Fruit fly (Drosophila melanogaster) whole organism, embryonic: Measurements from ENCODE around the gene elgi.

Source experiments
- Aef1 ChIP-seq: fragments of 200-800 bp; sonication (Bioruptor generic); IDR thresholded peaks from 3 replicates; pipeline ENCODE4 v1.3.6; 2022; ENCODE audit warnings: missing biosample characterization, missing genetic modification characterization
- Atf-2 ChIP-seq: fragments of 200-800 bp; sonication (Bioruptor generic); optimal IDR thresholded peaks from 2 replicates; lab custom pipeline; 2016; ENCODE audit warnings: missing biosample characterization, missing genetic modification characterization
- Awh ChIP-seq: fragments of 200-800 bp; sonication (Bioruptor generic); IDR thresholded peaks from 2 replicates; pipeline ENCODE4, ENCODE4 v1.3.6; 2022; ENCODE audit warnings: missing biosample characterization, missing genetic modification characterization
- B-H2 ChIP-seq: fragments of 200-800 bp; sonication (Bioruptor generic); optimal IDR thresholded peaks from 2 replicates; lab custom pipeline; 2018; ENCODE audit warnings: missing biosample characterization, mild to moderate bottlenecking, missing genetic modification characterization
- CG10979 ChIP-seq: fragments of 200-800 bp; sonication (Bioruptor generic); optimal IDR thresholded peaks from 2 replicates; lab custom pipeline; 2018; ENCODE audit warnings: missing biosample characterization, mild to moderate bottlenecking, missing genetic modification characterization, moderate library complexity
- CG11085 ChIP-seq: fragments of 200-800 bp; sonication (Bioruptor generic); IDR thresholded peaks from 2 replicates; pipeline ENCODE4 v1.3.6; 2022; ENCODE audit warnings: missing biosample characterization, missing genetic modification characterization
- CG11247 ChIP-seq: fragments of 200-800 bp; sonication (Bioruptor generic); IDR thresholded peaks from 2 replicates; pipeline ENCODE4 v1.3.6; 2022; ENCODE audit warnings: missing biosample characterization, missing genetic modification characterization
- CG11504 ChIP-seq: fragments of 200-800 bp; sonication (Bioruptor generic); optimal IDR thresholded peaks from 3 replicates; lab custom pipeline; 2019; ENCODE audit warnings: missing biosample characterization, mild to moderate bottlenecking, missing genetic modification characterization, moderate library complexity
- CG12104 ChIP-seq: fragments of 200-800 bp; sonication (Bioruptor generic); optimal IDR thresholded peaks from 3 replicates; lab custom pipeline; 2016; ENCODE audit warnings: missing biosample characterization, missing genetic modification characterization
- CG12155 ChIP-seq: fragments of 200-800 bp; sonication (Bioruptor generic); optimal IDR thresholded peaks from 3 replicates; lab custom pipeline; 2016; ENCODE audit warnings: missing biosample characterization, missing genetic modification characterization
- CG12391 ChIP-seq: fragments of 200-800 bp; sonication (Bioruptor generic); optimal IDR thresholded peaks from 3 replicates; lab custom pipeline; 2018; ENCODE audit warnings: missing biosample characterization, mild to moderate bottlenecking, missing genetic modification characterization, moderate library complexity
- CG13287 ChIP-seq: fragments of 200-800 bp; sonication (Bioruptor generic); IDR thresholded peaks from 2 replicates; pipeline ENCODE4 v1.3.6; 2022; ENCODE audit warnings: missing biosample characterization, missing genetic modification characterization; ENCODE audit not compliant: partially characterized antibody
- CG13775 ChIP-seq: fragments of 200-800 bp; sonication (Bioruptor generic); optimal IDR thresholded peaks from 3 replicates; lab custom pipeline; 2017; ENCODE audit warnings: missing biosample characterization, mild to moderate bottlenecking, missing genetic modification characterization
- CG14050 ChIP-seq: fragments of 200-800 bp; sonication (Bioruptor generic); IDR thresholded peaks from 3 replicates; pipeline ENCODE4 v1.3.6; 2022; ENCODE audit warnings: missing biosample characterization, missing genetic modification characterization
- CG15011 ChIP-seq: fragments of 200-800 bp; sonication (Bioruptor generic); optimal IDR thresholded peaks from 3 replicates; lab custom pipeline; 2018; ENCODE audit warnings: missing biosample characterization, mild to moderate bottlenecking, missing genetic modification characterization
- CG15601 ChIP-seq: fragments of 200-800 bp; sonication (Bioruptor generic); optimal IDR thresholded peaks from 3 replicates; lab custom pipeline; 2019; ENCODE audit warnings: missing biosample characterization, mild to moderate bottlenecking, missing genetic modification characterization, moderate library complexity
- CG17359 ChIP-seq: fragments of 200-800 bp; sonication (Bioruptor generic); optimal IDR thresholded peaks from 3 replicates; lab custom pipeline; 2018; ENCODE audit warnings: missing biosample characterization, mild to moderate bottlenecking, missing genetic modification characterization, moderate library complexity
- CG17568 ChIP-seq: fragments of 200-800 bp; sonication (Bioruptor generic); optimal IDR thresholded peaks from 2 replicates; lab custom pipeline; 2018; ENCODE audit warnings: missing biosample characterization, mild to moderate bottlenecking, missing genetic modification characterization, moderate library complexity
- CG30403 ChIP-seq: fragments of 200-800 bp; sonication (Bioruptor generic); optimal IDR thresholded peaks from 3 replicates; lab custom pipeline; 2016; ENCODE audit warnings: missing biosample characterization, missing genetic modification characterization
- CG3163 ChIP-seq: fragments of 200-800 bp; sonication (Bioruptor generic); optimal IDR thresholded peaks from 3 replicates; lab custom pipeline; 2016; ENCODE audit warnings: missing biosample characterization, missing genetic modification characterization
- CG32767 ChIP-seq: fragments of 200-800 bp; sonication (Bioruptor generic); IDR thresholded peaks from 2 replicates; pipeline ENCODE4 v1.3.6; 2022; ENCODE audit warnings: missing biosample characterization, missing genetic modification characterization
- CG34376 ChIP-seq: fragments of 200-800 bp; sonication (Bioruptor generic); optimal IDR thresholded peaks from 2 replicates; lab custom pipeline; 2018; ENCODE audit warnings: missing biosample characterization, mild to moderate bottlenecking, missing genetic modification characterization
- CG34422 ChIP-seq: fragments of 200-800 bp; sonication (Bioruptor generic); IDR thresholded peaks from 3 replicates; pipeline ENCODE4 v1.3.6; 2022; ENCODE audit warnings: missing biosample characterization, missing genetic modification characterization
- CG42726 ChIP-seq: fragments of 200-800 bp; sonication (Bioruptor generic); IDR thresholded peaks from 2 replicates; pipeline ENCODE4 v1.3.6; 2022; ENCODE audit warnings: missing biosample characterization, missing genetic modification characterization; ENCODE audit not compliant: partially characterized antibody
- CG4360 ChIP-seq: fragments of 200-800 bp; sonication (Bioruptor generic); IDR thresholded peaks from 2 replicates; pipeline ENCODE4 v1.3.6; 2022; ENCODE audit warnings: missing biosample characterization, missing genetic modification characterization
- CG6813 ChIP-seq: fragments of 200-800 bp; sonication (Bioruptor generic); optimal IDR thresholded peaks from 2 replicates; lab custom pipeline; 2017; ENCODE audit warnings: missing biosample characterization, missing genetic modification characterization, mild to moderate bottlenecking, moderate library complexity, missing genetic modification reagents
- CG8089 ChIP-seq: fragments of 200-800 bp; sonication (Bioruptor generic); optimal IDR thresholded peaks from 3 replicates; lab custom pipeline; 2016; ENCODE audit warnings: missing biosample characterization, missing genetic modification characterization
- CG8290 ChIP-seq, 3 experiments: fragments of 200-800 bp; sonication (Bioruptor generic); optimal IDR thresholded peaks; 2 replicates each; lab custom pipeline; 2016 to 2019; ENCODE audit warnings: missing biosample characterization in 3 of 3, missing genetic modification characterization in 3 of 3, mild to moderate bottlenecking in 2 of 3, moderate library complexity in 1 of 3
- CG8924 ChIP-seq: fragments of 200-800 bp; optimal IDR thresholded peaks from 3 replicates; lab custom pipeline; 2019; ENCODE audit warnings: missing biosample characterization, mild to moderate bottlenecking, missing genetic modification characterization, moderate library complexity
- CoRest ChIP-seq: fragments of 200-800 bp; sonication (Bioruptor generic); optimal IDR thresholded peaks from 3 replicates; lab custom pipeline; 2018; ENCODE audit warnings: missing biosample characterization, mild to moderate bottlenecking, missing genetic modification characterization, moderate library complexity
- Ets65A ChIP-seq: fragments of 200-800 bp; sonication (Bioruptor generic); peaks from one replicate; lab custom pipeline; 2016; ENCODE audit warnings: missing biosample characterization, missing genetic modification characterization
- Fer1 ChIP-seq: fragments of 200-800 bp; sonication (Bioruptor generic); optimal IDR thresholded peaks from 2 replicates; lab custom pipeline; 2017; ENCODE audit warnings: missing biosample characterization, mild to moderate bottlenecking, missing genetic modification characterization
- Fer3 ChIP-seq: fragments of 200-800 bp; sonication (Bioruptor generic); optimal IDR thresholded peaks from 2 replicates; lab custom pipeline; 2018; ENCODE audit warnings: missing biosample characterization, mild to moderate bottlenecking, missing genetic modification characterization, moderate library complexity
- HmgZ ChIP-seq: fragments of 200-800 bp; sonication (Bioruptor generic); optimal IDR thresholded peaks from 2 replicates; lab custom pipeline; 2018; ENCODE audit warnings: missing biosample characterization, mild to moderate bottlenecking, missing genetic modification characterization
- Hr39 ChIP-seq: fragments of >200 bp; optimal IDR thresholded peaks from 2 replicates; lab custom pipeline; 2017
- Jarid2 ChIP-seq: fragments of 200-800 bp; sonication (Bioruptor generic); optimal IDR thresholded peaks from 3 replicates; lab custom pipeline; 2017; ENCODE audit warnings: mild to moderate bottlenecking, missing biosample characterization, missing genetic modification reagents, missing genetic modification characterization
- NFAT ChIP-seq: fragments of 200-800 bp; sonication (Bioruptor generic); IDR thresholded peaks from 2 replicates; pipeline ENCODE4 v1.3.6; 2022; ENCODE audit warnings: missing biosample characterization, missing genetic modification characterization
- Oaz ChIP-seq: fragments of 200-800 bp; sonication (Bioruptor generic); IDR thresholded peaks from 2 replicates; pipeline ENCODE4 v1.3.6; 2022; ENCODE audit warnings: missing biosample characterization, missing genetic modification characterization
- PHDP ChIP-seq: fragments of 200-800 bp; sonication (Bioruptor generic); optimal IDR thresholded peaks from 3 replicates; lab custom pipeline; 2018; ENCODE audit warnings: missing biosample characterization, mild to moderate bottlenecking, missing genetic modification characterization, moderate library complexity
- Sry-δ ChIP-seq: fragments of 200-800 bp; sonication (Bioruptor generic); optimal IDR thresholded peaks from 2 replicates; lab custom pipeline; 2016; ENCODE audit warnings: missing biosample characterization, missing genetic modification characterization
- Vsx1 ChIP-seq: fragments of 200-800 bp; sonication (Bioruptor generic); optimal IDR thresholded peaks from 2 replicates; lab custom pipeline; 2017; ENCODE audit warnings: missing biosample characterization, mild to moderate bottlenecking, missing genetic modification characterization, missing genetic modification reagents
- Xrp1 ChIP-seq: fragments of 200-800 bp; sonication (Bioruptor generic); IDR thresholded peaks from 2 replicates; pipeline ENCODE4 v1.3.6; 2022; ENCODE audit warnings: missing biosample characterization, missing genetic modification characterization
- amos ChIP-seq: fragments of 200-800 bp; sonication (Bioruptor generic); IDR thresholded peaks from 2 replicates; pipeline ENCODE4 v1.3.6; 2022; ENCODE audit warnings: missing biosample characterization, missing genetic modification characterization; ENCODE audit not compliant: partially characterized antibody
- bbx ChIP-seq: fragments of 200-800 bp; sonication (Bioruptor generic); IDR thresholded peaks from 2 replicates; pipeline ENCODE4 v1.3.6; 2022; ENCODE audit warnings: missing biosample characterization, missing genetic modification characterization; ENCODE audit not compliant: partially characterized antibody
- chinmo ChIP-seq: fragments of 200-800 bp; sonication (Bioruptor generic); IDR thresholded peaks from 4 replicates; pipeline ENCODE4 v1.3.6; 2022; ENCODE audit warnings: missing biosample characterization, missing genetic modification characterization; ENCODE audit not compliant: partially characterized antibody
- eve ChIP-seq, 2 experiments: fragments of >200 bp; optimal IDR thresholded peaks; 2 replicates each; lab custom pipeline; 2017; ENCODE audit warnings: missing biosample characterization in 2 of 2, missing genetic modification characterization in 2 of 2
- hbn ChIP-seq: fragments of 200-800 bp; sonication (Bioruptor generic); IDR thresholded peaks from 2 replicates; pipeline ENCODE4 v1.3.6; 2022; ENCODE audit warnings: missing biosample characterization, missing genetic modification characterization; ENCODE audit not compliant: partially characterized antibody
- pita ChIP-seq: fragments of 200-800 bp; sonication (Bioruptor generic); optimal IDR thresholded peaks from 2 replicates; lab custom pipeline; 2017; ENCODE audit warnings: missing biosample characterization, mild to moderate bottlenecking, missing genetic modification characterization
- tgo ChIP-seq: fragments of 200-800 bp; sonication (Bioruptor generic); IDR thresholded peaks from 3 replicates; pipeline ENCODE4 v1.3.6; 2022; ENCODE audit warnings: missing biosample characterization, missing genetic modification characterization

The elgi gene

DNA sequence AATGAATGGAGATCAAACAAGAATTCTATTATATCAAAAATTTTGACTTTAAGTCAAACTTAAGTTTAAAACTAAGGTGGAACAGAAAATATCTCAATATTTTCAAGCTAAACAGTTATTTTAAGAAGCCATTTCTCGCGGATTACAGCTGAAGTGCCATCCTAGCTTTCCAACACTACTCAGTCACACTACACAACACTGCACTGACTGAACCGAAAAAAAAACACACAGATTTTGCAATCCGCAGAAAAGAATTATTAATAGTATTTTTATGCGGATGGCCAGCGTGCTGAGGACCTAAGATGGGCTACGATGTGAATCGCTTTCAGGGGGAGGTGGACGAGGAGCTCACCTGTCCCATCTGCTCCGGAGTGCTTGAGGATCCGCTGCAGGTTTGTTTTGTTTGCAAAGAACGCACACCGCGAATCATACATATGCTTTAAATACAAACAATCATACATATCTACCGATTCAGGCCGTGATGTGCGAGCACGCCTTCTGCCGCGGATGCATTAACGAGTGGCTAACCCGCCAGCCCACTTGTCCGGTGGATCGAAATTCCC, at the start of gene elgi (continued):
- TF ChIP-seq CG14050 (GFP tag; lab: Robert Waterston, UW) (no peak), CG4360 (GFP tag; lab: Robert Waterston, UW) (no peak), CG17568 (GFP tag; lab: Kevin White, UChicago) (no peak), tgo (0 out of 3 replicates have a peak, but pooled peaks have one; percentile 25), CG30403 (peak; percentile 76), CG10979 (tag; lab: Kevin White, UChicago) (peak; percentile 24), CG32767 (GFP tag; lab: Robert Waterston, UW) (0 out of 2 replicates have a peak, but pooled peaks have one; percentile 17), CG11247 (no peak; the same call in 1 of the 2 replicates), CG34422 (peak; percentile 46; the same call in 1 of the 3 replicates), CG13775 (GFP tag; lab: Kevin White, UChicago) (peak; percentile 23), Awh (no peak), amos (GFP tag; lab: Robert Waterston, UW) (peak; percentile 18; the same call in 1 of the 2 replicates), CG8290 (GFP tag; optimal IDR thresholded peaks at IDR 0.05; lab: Kevin White, UChicago) (no peak), CG8290 (tag; optimal IDR thresholded peaks at IDR 0.05; lab: Kevin White, UChicago) (no peak), B-H2 (peak; percentile 75), CG8089 (GFP tag; lab: Kevin White, UChicago) (peak; percentile 20), bbx (GFP tag; lab: Robert Waterston, UW) (peak; percentile 49), CG12155 (GFP tag; lab: Kevin White, UChicago) (peak; percentile 75), Fer3 (peak; percentile 26), CG3163 (peak; percentile 51), CG15011 (GFP tag; lab: Kevin White, UChicago) (no peak), CG34376 (GFP tag; lab: Kevin White, UChicago) (peak; percentile 67), CG15601 (tag; lab: Kevin White, UChicago) (no peak), Sry-δ (GFP tag; lab: Kevin White, UChicago) (peak; percentile 39), hbn (no peak), Hr39 (no peak), Fer1 (GFP tag; lab: Kevin White, UChicago) (peak; percentile 52), Ets65A (GFP tag; lab: Kevin White, UChicago) (peak; percentile 94), HmgZ (tag; lab: Kevin White, UChicago) (peak; percentile 72), CG12104 (GFP tag; lab: Kevin White, UChicago) (peak; percentile 29), eve (GFP tag; optimal IDR thresholded peaks at IDR 0.05; lab: Kevin White, UChicago) (no peak), Jarid2 (GFP tag; lab: Kevin White, UChicago) (no peak), CG11085 (peak; percentile 41; the same call in 1 of the 2 replicates), NFAT (GFP tag; lab: Robert Waterston, UW) (peak; percentile 74), Vsx1 (GFP tag; lab: Kevin White, UChicago) (no peak), CG42726 (GFP tag; lab: Robert Waterston, UW) (no peak), PHDP (tag; lab: Kevin White, UChicago) (peak; percentile 34), Oaz (GFP tag; lab: Robert Waterston, UW) (no peak), CG8924 (tag; lab: Kevin White, UChicago) (peak; percentile 4), CG11504 (no peak), CoRest (tag; lab: Kevin White, UChicago) (no peak), CG17359 (tag; lab: Kevin White, UChicago) (peak; percentile 34), Aef1 (GFP tag; lab: Robert Waterston, UW) (no peak), Atf-2 (peak; percentile 26), CG6813 (GFP tag; lab: Kevin White, UChicago) (no peak), Xrp1 (GFP tag; lab: Robert Waterston, UW) (peak; percentile 65), CG13287 (GFP tag; lab: Robert Waterston, UW) (peak; percentile 58), pita (GFP tag; lab: Kevin White, UChicago) (no peak), chinmo (GFP tag; lab: Robert Waterston, UW) (0 out of 4 replicates have a peak, but pooled peaks have one; percentile 11), CG12391 (tag; lab: Kevin White, UChicago) (peak; percentile 47)
